Fruit fly (Drosophila melanogaster) whole organism, adult: Measurements from ENCODE around the gene CG7889.

ENCODE experiments used
- Hr96 ChIP-seq: fragments of 200-800 bp; sonication (Bioruptor generic); optimal IDR thresholded peaks from 2 replicates; lab custom pipeline; 2016; ENCODE audit warnings: missing biosample characterization, missing genetic modification characterization
- Mnt ChIP-seq: fragments of 200-800 bp; sonication (Bioruptor generic); optimal IDR thresholded peaks from 2 replicates; lab custom pipeline; 2016; ENCODE audit warnings: missing biosample characterization, mild to moderate bottlenecking, missing genetic modification characterization
- cnc ChIP-seq, 2 experiments: fragments of >200 bp; optimal IDR thresholded peaks; 2 replicates each; lab custom pipeline; 2017

- TF ChIP-seq Mnt = no peak
- TF ChIP-seq cnc (optimal IDR thresholded peaks at IDR 0.05; lab: Kevin White, UChicago) = no peak
- TF ChIP-seq Hr96 (GFP tag; lab: Kevin White, UChicago) = no peak
Measured at dm6 chrX:19280685-19281084, 37.3 kb downstream of the CG7889 start.
